Worm (Caenorhabditis elegans) whole organism, L4 larva: ENCODE measurements around the gene strm-1.

Experiments
- F49E8.2 ChIP-seq: sonication (generic microtip); optimal IDR thresholded peaks from 2 replicates; lab custom pipeline; 2016; ENCODE audit warnings: missing compliant biosample characterization, mild to moderate bottlenecking, missing genetic modification characterization, borderline replicate concordance
- fkh-10 ChIP-seq: fragments of 150-350 bp; optimal IDR thresholded peaks from 2 replicates; lab custom pipeline; 2014; ENCODE audit warnings: missing biosample characterization, missing genetic modification reagents, missing genetic modification characterization
- hif-1 ChIP-seq, 2 experiments: sonication (generic microtip); optimal IDR thresholded peaks; 2 replicates each; lab custom pipeline; 2016 to 2017; ENCODE audit warnings: missing compliant biosample characterization in 2 of 2, missing genetic modification characterization in 2 of 2, missing genetic modification reagents in 2 of 2, missing genotype in 2 of 2, mild to moderate bottlenecking in 1 of 2
- mdl-1 ChIP-seq, 2 experiments: fragments of 150-350 bp in 1 of 2; sonication (generic microtip) in 1 of 2; optimal IDR thresholded peaks; 2 replicates each; lab custom pipeline; 2014 to 2017; ENCODE audit warnings: missing biosample characterization in 2 of 2, missing genetic modification characterization in 2 of 2
- unc-62 ChIP-seq, 3 experiments: fragments of 150-350 bp in 1 of 3; sonication (generic microtip); optimal IDR thresholded peaks in 2 of 3; peaks in 1 of 3; 1 replicate in 1 of 3; 2 replicates in 2 of 3; lab custom pipeline; 2014 to 2017; ENCODE audit warnings: missing biosample characterization in 3 of 3, missing genetic modification characterization in 3 of 3, missing genetic modification reagents in 3 of 3, missing genotype in 1 of 3

ce11 chrIII:2386483-2386882, 15.4 kb upstream of the strm-1 start, which contains the start of gene H14E04.3:
- TF ChIP-seq hif-1 (tag; optimal IDR thresholded peaks at IDR 0.05; lab: Kevin White, UChicago) (no peak), unc-62 (GFP tag; optimal IDR thresholded peaks at IDR 0.05 in 1 of 2; lab: Kevin White, UChicago) (no peak), unc-62 (tag; optimal IDR thresholded peaks at IDR 0.05; lab: Kevin White, UChicago) (no peak), F49E8.2 (tag; lab: Kevin White, UChicago) (no peak), mdl-1 (tag; optimal IDR thresholded peaks at IDR 0.05; lab: Kevin White, UChicago) (no peak), fkh-10 (GFP tag; lab: Kevin White, UChicago) (no peak)
